Worm (Caenorhabditis elegans) whole organism, mixed stage, embryonic: Measurements from ENCODE around the gene K01F9.2.

ENCODE experiments used
- mab-5 ChIP-seq: fragments of 150-350 bp; optimal IDR thresholded peaks from 2 replicates; lab custom pipeline; 2014; ENCODE audit warnings: missing biosample characterization, missing genetic modification characterization
- nhr-28 ChIP-seq: fragments of 150-350 bp; optimal IDR thresholded peaks from 2 replicates; lab custom pipeline; 2014; ENCODE audit warnings: missing biosample characterization, missing genetic modification characterization
- pha-4 ChIP-seq: fragments of 150-350 bp; optimal IDR thresholded peaks from 2 replicates; lab custom pipeline; 2018; ENCODE audit warnings: missing biosample characterization, missing genetic modification reagents, missing genetic modification characterization

- TF ChIP-seq nhr-28 (no peak), mab-5 (tag; lab: Kevin White, UChicago) (no peak), pha-4 (tag; lab: Kevin White, UChicago) (no peak)
Measured at ce11 chrIII:8838075-8838474, 38.9 kb downstream of the K01F9.2 start, which contains the start of gene F44E2.4.
